Fruit fly (Drosophila melanogaster) whole organism, embryonic: ENCODE data around the gene Acp76A.
A peak's percentile ranks its signal among the peaks of the same experiment; 100 is the strongest.

ENCODE experiments used
- ATbp ChIP-seq: fragments of 200-800 bp; sonication (Bioruptor generic); optimal IDR thresholded peaks from 2 replicates; lab custom pipeline; 2017; ENCODE audit warnings: missing biosample characterization, mild to moderate bottlenecking, missing genetic modification characterization, missing genetic modification reagents
- Antp ChIP-seq: fragments of 200-800 bp; sonication (Bioruptor generic); optimal IDR thresholded peaks from 3 replicates; lab custom pipeline; 2016; ENCODE audit warnings: missing biosample characterization, missing genetic modification characterization
- CG10274 ChIP-seq: fragments of 200-800 bp; sonication (Bioruptor generic); optimal IDR thresholded peaks from 3 replicates; lab custom pipeline; 2017; ENCODE audit warnings: missing biosample characterization, mild to moderate bottlenecking, missing genetic modification characterization
- CG10959 ChIP-seq: fragments of 200-800 bp; sonication (Bioruptor generic); IDR thresholded peaks from 2 replicates; pipeline ENCODE4 v1.3.6; 2022; ENCODE audit warnings: missing biosample characterization, missing genetic modification characterization
- CG10979 ChIP-seq: fragments of 200-800 bp; sonication (Bioruptor generic); optimal IDR thresholded peaks from 2 replicates; lab custom pipeline; 2018; ENCODE audit warnings: missing biosample characterization, mild to moderate bottlenecking, missing genetic modification characterization, moderate library complexity
- CG12104 ChIP-seq: fragments of 200-800 bp; sonication (Bioruptor generic); optimal IDR thresholded peaks from 3 replicates; lab custom pipeline; 2016; ENCODE audit warnings: missing biosample characterization, missing genetic modification characterization
- CG1233 ChIP-seq: fragments of 200-800 bp; sonication (Bioruptor generic); optimal IDR thresholded peaks from 4 replicates; lab custom pipeline; 2018; ENCODE audit warnings: missing biosample characterization, mild to moderate bottlenecking, missing genetic modification characterization
- CG13287 ChIP-seq: fragments of 200-800 bp; sonication (Bioruptor generic); IDR thresholded peaks from 2 replicates; pipeline ENCODE4 v1.3.6; 2022; ENCODE audit warnings: missing biosample characterization, missing genetic modification characterization; ENCODE audit not compliant: partially characterized antibody
- CG15011 ChIP-seq: fragments of 200-800 bp; sonication (Bioruptor generic); optimal IDR thresholded peaks from 3 replicates; lab custom pipeline; 2018; ENCODE audit warnings: missing biosample characterization, mild to moderate bottlenecking, missing genetic modification characterization
- CG17328 ChIP-seq: fragments of 200-800 bp; sonication (Bioruptor generic); IDR thresholded peaks from 2 replicates; pipeline ENCODE4 v1.3.6; 2022; ENCODE audit warnings: missing biosample characterization, missing genetic modification characterization
- CG30020 ChIP-seq: fragments of 200-800 bp; optimal IDR thresholded peaks from 2 replicates; lab custom pipeline; 2019; ENCODE audit warnings: missing biosample characterization, mild to moderate bottlenecking, missing genetic modification characterization, moderate library complexity
- CG31365 ChIP-seq: fragments of 200-800 bp; sonication (Bioruptor generic); optimal IDR thresholded peaks from 2 replicates; lab custom pipeline; 2018; ENCODE audit warnings: missing biosample characterization, mild to moderate bottlenecking, missing genetic modification characterization
- CG4282 ChIP-seq: fragments of 200-800 bp; sonication (Bioruptor generic); optimal IDR thresholded peaks from 2 replicates; lab custom pipeline; 2016; ENCODE audit warnings: missing biosample characterization, missing genetic modification characterization
- CG6175 ChIP-seq: fragments of 200-800 bp; sonication (Bioruptor generic); IDR thresholded peaks from 3 replicates; pipeline ENCODE4 v1.3.6; 2022; ENCODE audit warnings: missing biosample characterization, missing genetic modification characterization
- CG6689 ChIP-seq: fragments of 200-800 bp; sonication (Bioruptor generic); IDR thresholded peaks from 2 replicates; pipeline ENCODE4 v1.3.6; 2022; ENCODE audit warnings: missing biosample characterization, missing genetic modification characterization
- CG8281 ChIP-seq: fragments of 200-800 bp; sonication (Bioruptor generic); optimal IDR thresholded peaks from 2 replicates; lab custom pipeline; 2018; ENCODE audit warnings: missing biosample characterization, mild to moderate bottlenecking, missing genetic modification characterization, moderate library complexity
- CG9932 ChIP-seq: fragments of 200-800 bp; sonication (Bioruptor generic); IDR thresholded peaks from 2 replicates; pipeline ENCODE4 v1.3.6; 2022; ENCODE audit warnings: missing biosample characterization, missing genetic modification characterization
- HLH54F ChIP-seq: fragments of 200-800 bp; sonication (Bioruptor generic); optimal IDR thresholded peaks from 3 replicates; lab custom pipeline; 2016; ENCODE audit warnings: missing biosample characterization, missing genetic modification characterization
- Hmr ChIP-seq: fragments of 200-800 bp; sonication (Bioruptor generic); optimal IDR thresholded peaks from 3 replicates; lab custom pipeline; 2017; ENCODE audit warnings: mild to moderate bottlenecking, missing biosample characterization, missing genetic modification reagents, missing genetic modification characterization
- Hmx ChIP-seq: fragments of 200-800 bp; sonication (Bioruptor generic); optimal IDR thresholded peaks from 2 replicates; lab custom pipeline; 2016; ENCODE audit warnings: missing biosample characterization, missing genetic modification characterization
- Hr39 ChIP-seq: fragments of >200 bp; optimal IDR thresholded peaks from 2 replicates; lab custom pipeline; 2017
- Lim3 ChIP-seq: fragments of 200-800 bp; sonication (Bioruptor generic); IDR thresholded peaks from 2 replicates; pipeline ENCODE4 v1.3.6; 2022; ENCODE audit warnings: missing biosample characterization, missing genetic modification characterization
- PHDP ChIP-seq: fragments of 200-800 bp; sonication (Bioruptor generic); optimal IDR thresholded peaks from 3 replicates; lab custom pipeline; 2018; ENCODE audit warnings: missing biosample characterization, mild to moderate bottlenecking, missing genetic modification characterization, moderate library complexity
- Scr ChIP-seq: fragments of 200-800 bp; sonication (Bioruptor generic); IDR thresholded peaks from 2 replicates; pipeline ENCODE4 v1.3.6; 2022; ENCODE audit warnings: missing biosample characterization, missing genetic modification characterization; ENCODE audit not compliant: partially characterized antibody
- Sin3A ChIP-seq: fragments of >200 bp; optimal IDR thresholded peaks from 2 replicates; lab custom pipeline; 2018
- Six4 ChIP-seq: fragments of 200-800 bp; sonication (Bioruptor generic); optimal IDR thresholded peaks from 2 replicates; lab custom pipeline; 2016; ENCODE audit warnings: missing biosample characterization, missing genetic modification characterization
- Sox102F ChIP-seq: fragments of 200-800 bp; sonication (Bioruptor generic); optimal IDR thresholded peaks from 2 replicates; lab custom pipeline; 2018; ENCODE audit warnings: missing biosample characterization, mild to moderate bottlenecking, missing genetic modification characterization, moderate library complexity
- TFAM ChIP-seq: fragments of 200-800 bp; sonication (Bioruptor generic); optimal IDR thresholded peaks from 2 replicates; lab custom pipeline; 2017; ENCODE audit warnings: missing biosample characterization, missing genetic modification characterization, inconsistent platforms
- Trl ChIP-seq, 3 experiments: fragments of >200 bp in 2 of 3; fragments of 200-800 bp in 1 of 3; sonication (Bioruptor generic) in 1 of 3; optimal IDR thresholded peaks; 2 replicates in 1 of 3; 3 replicates in 2 of 3; lab custom pipeline; 2016 to 2017; ENCODE audit warnings: missing biosample characterization in 1 of 3, missing genetic modification characterization in 1 of 3
- ara ChIP-seq: fragments of 200-800 bp; sonication (Bioruptor generic); IDR thresholded peaks from 2 replicates; pipeline ENCODE4 v1.3.6; 2022; ENCODE audit warnings: missing biosample characterization, missing genetic modification characterization
- ato ChIP-seq: fragments of 200-800 bp; sonication (Bioruptor generic); IDR thresholded peaks from 2 replicates; pipeline ENCODE4 v1.3.6; 2022; ENCODE audit warnings: missing biosample characterization, missing genetic modification characterization; ENCODE audit not compliant: partially characterized antibody
- crp ChIP-seq, 2 experiments: fragments of 200-800 bp; sonication (Bioruptor generic); optimal IDR thresholded peaks; 2 replicates in 1 of 2; 3 replicates in 1 of 2; lab custom pipeline; 2017; ENCODE audit warnings: missing biosample characterization in 2 of 2, missing genetic modification characterization in 2 of 2, mild to moderate bottlenecking in 1 of 2, moderate library complexity in 1 of 2
- dysf ChIP-seq: fragments of 200-800 bp; sonication (Bioruptor generic); IDR thresholded peaks from 3 replicates; pipeline ENCODE4 v1.3.6; 2022; ENCODE audit warnings: missing biosample characterization, missing genetic modification characterization
- eve ChIP-seq, 2 experiments: fragments of >200 bp; optimal IDR thresholded peaks; 2 replicates each; lab custom pipeline; 2017; ENCODE audit warnings: missing biosample characterization in 2 of 2, missing genetic modification characterization in 2 of 2
- ewg ChIP-seq: fragments of 200-800 bp; sonication (Bioruptor generic); optimal IDR thresholded peaks from 3 replicates; lab custom pipeline; 2017; ENCODE audit warnings: mild to moderate bottlenecking, missing biosample characterization, missing genetic modification reagents, missing genetic modification characterization
- fd3F ChIP-seq: fragments of 200-800 bp; sonication (Bioruptor generic); optimal IDR thresholded peaks from 2 replicates; lab custom pipeline; 2018; ENCODE audit warnings: missing biosample characterization, mild to moderate bottlenecking, missing genetic modification characterization, moderate library complexity
- gfzf ChIP-seq: fragments of 200-800 bp; sonication (Bioruptor generic); optimal IDR thresholded peaks from 2 replicates; lab custom pipeline; 2016; ENCODE audit warnings: missing biosample characterization, mild to moderate bottlenecking, missing genetic modification characterization, moderate library complexity
- knrl ChIP-seq: fragments of 200-800 bp; sonication (Bioruptor generic); IDR thresholded peaks from 3 replicates; pipeline ENCODE4 v1.3.6; 2022; ENCODE audit warnings: missing biosample characterization, missing genetic modification characterization; ENCODE audit not compliant: partially characterized antibody
- luna ChIP-seq: fragments of 200-800 bp; sonication (Bioruptor generic); optimal IDR thresholded peaks from 2 replicates; lab custom pipeline; 2016; ENCODE audit warnings: missing biosample characterization, missing genetic modification characterization
- oc ChIP-seq: fragments of 200-800 bp; sonication (Bioruptor generic); optimal IDR thresholded peaks from 2 replicates; lab custom pipeline; 2018; ENCODE audit warnings: missing biosample characterization, mild to moderate bottlenecking, missing genetic modification characterization, moderate library complexity
- pan ChIP-seq, 4 experiments: fragments of >200 bp in 3 of 4; fragments of 200-800 bp in 1 of 4; sonication (Bioruptor generic) in 1 of 4; optimal IDR thresholded peaks in 3 of 4; IDR thresholded peaks in 1 of 4; 2 replicates each; pipeline versions ENCODE4 v1.3.6 to Lab custom; 2017 to 2022; ENCODE audit warnings: missing biosample characterization in 2 of 4, missing genetic modification characterization in 2 of 4, mixed read lengths in 1 of 4
- pb ChIP-seq: fragments of 200-800 bp; sonication (Bioruptor generic); optimal IDR thresholded peaks from 3 replicates; lab custom pipeline; 2016; ENCODE audit warnings: missing biosample characterization, missing genetic modification characterization
- pho ChIP-seq: fragments of 200-800 bp; sonication (Bioruptor generic); optimal IDR thresholded peaks from 2 replicates; lab custom pipeline; 2016; ENCODE audit warnings: missing biosample characterization, missing genetic modification characterization
- ranshi ChIP-seq: fragments of 200-800 bp; sonication (Bioruptor generic); IDR thresholded peaks from 2 replicates; pipeline ENCODE4 v1.3.6; 2022; ENCODE audit warnings: missing biosample characterization, missing genetic modification characterization
- repo ChIP-seq: fragments of 200-800 bp; sonication (Bioruptor generic); optimal IDR thresholded peaks from 2 replicates; lab custom pipeline; 2016; ENCODE audit warnings: missing biosample characterization, missing genetic modification characterization
- schlank ChIP-seq: fragments of 200-800 bp; sonication (Bioruptor generic); optimal IDR thresholded peaks from 2 replicates; lab custom pipeline; 2018; ENCODE audit warnings: missing biosample characterization, mild to moderate bottlenecking, missing genetic modification characterization
- sna ChIP-seq: fragments of 200-800 bp; sonication (Bioruptor generic); IDR thresholded peaks from 2 replicates; pipeline ENCODE4 v1.3.6; 2022; ENCODE audit warnings: missing biosample characterization, missing genetic modification characterization; ENCODE audit not compliant: partially characterized antibody
- sqz ChIP-seq: fragments of 200-800 bp; sonication (Bioruptor generic); optimal IDR thresholded peaks from 3 replicates; lab custom pipeline; 2018; ENCODE audit warnings: missing biosample characterization, mild to moderate bottlenecking, missing genetic modification characterization

The Acp76A gene

dm6 chr3L:19086364-19087200, 34.8 kb upstream of the Acp76A start, which contains the start of gene Mkp3 (continued):
- TF ChIP-seq CG31365 (tag; lab: Kevin White, UChicago) (peak; percentile 57), CG30020 (peak; percentile 58), ATbp (peak; percentile 90), pb (no peak), oc (tag; lab: Kevin White, UChicago) (peak; percentile 79), CG8281 (tag; lab: Kevin White, UChicago) (peak; percentile 77), ato (GFP tag; lab: Robert Waterston, UW) (no peak), Trl (optimal IDR thresholded peaks at IDR 0.05; lab: Kevin White, UChicago) (peak; percentile 91 to 94), Trl (GFP tag; optimal IDR thresholded peaks at IDR 0.05; lab: Kevin White, UChicago) (peak; percentile 33), CG6175 (GFP tag; lab: Robert Waterston, UW) (peak; percentile 82), CG4282 (GFP tag; lab: Kevin White, UChicago) (no peak), pho (no peak), dysf (peak; percentile 94), CG10274 (GFP tag; lab: Kevin White, UChicago) (peak; percentile 71), ranshi (GFP tag; lab: Robert Waterston, UW) (peak; percentile 90), gfzf (no peak), luna (GFP tag; lab: Kevin White, UChicago) (no peak), CG10959 (GFP tag; lab: Robert Waterston, UW) (peak; percentile 51), knrl (GFP tag; lab: Robert Waterston, UW) (no peak; the same call in 2 of the 3 replicates), TFAM (no peak), HLH54F (GFP tag; lab: Kevin White, UChicago) (no peak), Hmr (peak; percentile 97), Lim3 (GFP tag; lab: Robert Waterston, UW) (0 out of 2 replicates have a peak, but pooled peaks have one; percentile 6), Antp (peak; percentile 6), eve (GFP tag; optimal IDR thresholded peaks at IDR 0.05; lab: Kevin White, UChicago) (peak in 1 of 2 experiments; percentile 75), Scr (GFP tag; lab: Robert Waterston, UW) (no peak), Hr39 (no peak), pan (optimal IDR thresholded peaks at IDR 0.05; lab: Kevin White, UChicago) (no peak), pan (GFP tag; optimal IDR thresholded peaks at IDR 0.05 in 1 of 2, IDR thresholded peaks at IDR 0.05 in 1 of 2) (peak in 1 of 2 experiments; percentile 93), CG6689 (GFP tag; lab: Robert Waterston, UW) (peak; percentile 94), ara (GFP tag; lab: Robert Waterston, UW) (peak; percentile 70), Sox102F (peak; percentile 87), CG17328 (GFP tag; lab: Robert Waterston, UW) (peak; percentile 80), Hmx (no peak), Six4 (peak; percentile 78), CG12104 (GFP tag; lab: Kevin White, UChicago) (peak; percentile 78), Sin3A (lab: Kevin White, UChicago) (no peak), ewg (GFP tag; lab: Kevin White, UChicago) (peak; percentile 51), PHDP (tag; lab: Kevin White, UChicago) (peak; percentile 94), CG9932 (GFP tag; lab: Robert Waterston, UW) (peak; percentile 89), repo (GFP tag; lab: Kevin White, UChicago) (no peak), schlank (tag; lab: Kevin White, UChicago) (peak; percentile 66), CG15011 (GFP tag; lab: Kevin White, UChicago) (peak; percentile 89), CG13287 (no peak; the same call in 1 of the 2 replicates), crp (GFP tag; optimal IDR thresholded peaks at IDR 0.05; lab: Kevin White, UChicago) (peak in 1 of 2 experiments; percentile 37), sqz (GFP tag; lab: Kevin White, UChicago) (peak; percentile 71), sna (GFP tag; lab: Robert Waterston, UW) (no peak), fd3F (GFP tag; lab: Kevin White, UChicago) (peak; percentile 85), CG10979 (tag; lab: Kevin White, UChicago) (peak; percentile 86), CG1233 (GFP tag; lab: Kevin White, UChicago) (peak; percentile 84)
